Worm (Caenorhabditis elegans): ENCODE measurements around the gene Y64G10A.10.
A peak's percentile ranks its signal among the peaks of the same experiment; 100 is the strongest.

Gene Y64G10A.10

DNA sequence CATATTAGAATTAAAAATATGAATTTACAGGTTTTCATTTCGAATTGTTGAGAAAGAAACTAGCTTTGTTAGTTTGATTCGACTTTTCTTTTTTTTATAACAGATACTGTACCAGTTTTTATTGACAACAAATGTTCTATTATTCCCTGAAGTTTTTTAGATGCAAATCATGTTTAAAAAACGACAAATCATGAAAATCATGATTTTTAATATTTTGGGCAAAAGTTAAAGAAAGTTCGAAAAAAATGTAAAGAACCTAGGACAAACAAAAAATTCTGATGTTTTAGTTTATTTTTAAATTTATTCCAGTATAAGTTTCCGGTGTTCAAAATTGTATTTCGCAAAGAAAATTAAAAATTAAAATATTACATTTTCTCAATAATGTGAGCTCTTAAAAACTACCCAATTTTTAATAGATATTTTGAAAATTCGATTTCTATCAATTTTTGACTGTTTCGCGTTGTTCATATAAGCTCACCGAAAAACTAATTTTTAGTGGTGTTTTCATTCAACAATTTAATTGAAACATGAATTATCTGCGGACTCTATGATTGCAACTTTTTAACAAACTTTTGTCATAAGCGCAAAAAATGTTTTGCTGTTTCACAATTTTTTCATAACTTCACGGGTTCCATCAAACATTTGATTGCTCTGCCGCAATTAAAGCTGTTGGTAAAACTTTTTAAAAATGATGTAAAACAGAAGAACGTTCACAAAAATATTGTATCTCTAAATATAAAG lies at the start of gene Y64G10A.10:
Gene Y64G10A.10, minus strand, starts transcription at position 51 of the 741 bp plus-strand sequence.
- TF ChIP-seq fkh-6 (tag; optimal IDR thresholded peaks at IDR 0.05) (no peak), ceh-19 (GFP tag; optimal IDR thresholded peaks at IDR 0.05) (no peak)

DNA sequence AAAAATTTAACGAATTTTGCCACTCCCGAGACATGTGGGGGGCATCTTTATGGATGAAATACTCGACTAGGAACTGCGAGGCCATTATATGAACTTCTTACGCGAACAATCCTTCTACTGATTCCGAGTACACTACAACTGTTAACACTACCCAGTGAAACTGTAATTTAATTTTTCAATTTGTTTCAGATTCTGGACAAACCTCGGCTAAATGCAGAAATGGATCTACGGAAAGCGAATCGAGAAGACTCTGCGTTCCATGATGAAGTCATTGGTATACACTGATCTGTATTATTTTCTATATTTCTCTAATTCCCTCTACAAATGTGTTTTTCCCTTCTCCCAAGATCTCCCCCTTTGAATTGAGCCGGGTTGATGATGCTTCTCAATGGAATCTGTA lies 43.7 kb upstream of the Y64G10A.10 start:
- TF ChIP-seq npax-4 (tag; optimal IDR thresholded peaks at IDR 0.05) (no peak), ztf-16 (tag; optimal IDR thresholded peaks at IDR 0.05) (no peak), mec-3 (tag; optimal IDR thresholded peaks at IDR 0.05; ENCODE audit: borderline replicate concordance) (no peak), pros-1 (tag; optimal IDR thresholded peaks at IDR 0.05) (no peak), ceh-6 (GFP tag; optimal IDR thresholded peaks at IDR 0.05) (no peak), ceh-48 (tag; optimal IDR thresholded peaks at IDR 0.05) (no peak), eyg-1 (tag; optimal IDR thresholded peaks at IDR 0.05) (no peak), Y22D7AL.16 (tag; optimal IDR thresholded peaks at IDR 0.05) (no peak), K02D7.2 (tag; optimal IDR thresholded peaks at IDR 0.05) (no peak)

DNA sequence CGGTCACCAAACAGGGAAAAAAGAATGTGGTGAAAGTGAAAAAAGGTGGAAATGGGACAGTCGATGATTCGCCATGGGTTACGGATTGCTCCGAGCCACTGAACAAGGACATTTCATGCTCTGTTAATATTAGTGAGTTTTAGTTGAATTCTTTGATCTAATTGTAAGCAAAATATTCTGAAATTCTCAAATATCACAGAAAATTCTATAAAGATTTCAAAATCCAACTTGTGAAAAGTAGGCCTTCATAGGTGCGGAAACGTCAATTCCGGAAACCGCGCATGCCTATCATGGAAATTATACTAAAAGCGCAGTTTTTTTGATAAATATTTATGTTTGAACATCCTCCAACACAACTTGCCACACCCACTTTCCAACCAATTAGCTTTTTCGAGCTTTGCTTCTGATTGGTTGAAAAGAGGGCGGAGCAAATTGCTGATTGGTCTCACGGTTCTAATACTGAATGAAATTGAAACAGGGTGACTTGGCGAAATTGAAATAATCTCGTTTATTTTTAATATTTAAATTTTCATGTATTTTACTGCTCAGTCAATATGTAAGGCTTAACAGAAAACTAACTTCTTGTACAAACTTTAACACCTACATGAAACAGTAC lies 35.6 kb upstream of the Y64G10A.10 start:
- TF ChIP-seq nfya-1 (tag; optimal IDR thresholded peaks at IDR 0.05) (peak; percentile 56), pros-1 (tag; optimal IDR thresholded peaks at IDR 0.05) (no peak), elt-2 (tag; optimal IDR thresholded peaks at IDR 0.05) (no peak), unc-3 (GFP tag; conservative IDR thresholded peaks at IDR 0.05) (no peak), unc-3 (tag; optimal IDR thresholded peaks at IDR 0.05) (no peak), sdc-2 (tag; optimal IDR thresholded peaks at IDR 0.05) (no peak), mec-3 (tag; optimal IDR thresholded peaks at IDR 0.05; ENCODE audit: borderline replicate concordance) (no peak)

DNA sequence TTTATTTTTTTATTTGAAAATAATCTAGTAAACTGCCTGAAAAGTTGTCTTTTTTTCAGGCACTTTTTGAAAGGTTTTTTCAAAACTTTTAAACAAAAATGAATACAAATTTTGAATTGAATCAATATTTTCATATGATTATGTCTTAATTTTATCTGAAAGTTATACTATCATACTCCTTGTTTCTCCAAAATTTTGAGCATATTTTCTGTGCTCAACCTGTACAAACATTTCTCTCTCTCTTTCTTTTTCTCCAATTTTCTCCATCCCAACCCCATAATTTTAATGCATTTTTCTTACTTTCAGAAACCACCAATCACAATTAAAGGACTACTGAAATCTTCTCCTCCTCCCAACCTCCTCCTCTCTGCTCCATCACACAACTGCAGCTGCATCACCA lies 34.9 kb upstream of the Y64G10A.10 start, which contains the start of gene ilcr-1:
Gene ilcr-1, plus strand, starts transcription at position 301 of the 400 bp plus-strand sequence.
- no peak for TF ChIP-seq ceh-45 (GFP tag; IDR thresholded peaks at IDR 0.05)
- no peak for TF ChIP-seq ttx-3 (tag; optimal IDR thresholded peaks at IDR 0.05)
- TF ChIP-seq ceh-18 (tag; optimal IDR thresholded peaks at IDR 0.05), result no peak
- TF ChIP-seq fax-1 (tag; optimal IDR thresholded peaks at IDR 0.05), result no peak

DNA sequence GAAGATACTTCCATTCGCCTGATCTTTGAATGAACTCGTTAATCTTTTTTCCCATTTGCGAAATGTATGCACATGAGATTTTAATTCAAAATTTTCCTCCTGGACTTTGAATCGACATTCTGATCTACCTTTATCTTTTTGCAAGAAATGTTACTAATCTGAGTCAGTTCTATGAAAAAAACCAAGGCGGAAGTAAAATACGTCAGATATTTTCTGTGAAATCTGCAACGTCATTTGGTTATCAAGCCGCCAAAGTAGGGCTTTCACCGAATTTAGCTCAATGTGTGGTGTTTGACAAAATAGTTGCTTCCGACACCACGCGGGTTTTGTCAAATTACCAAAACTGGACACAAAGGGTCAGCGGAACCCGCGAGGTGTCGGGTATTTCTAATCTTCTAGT lies 33.6 kb upstream of the Y64G10A.10 start:
- no peak for TF ChIP-seq elt-2 (tag; optimal IDR thresholded peaks at IDR 0.05)

DNA sequence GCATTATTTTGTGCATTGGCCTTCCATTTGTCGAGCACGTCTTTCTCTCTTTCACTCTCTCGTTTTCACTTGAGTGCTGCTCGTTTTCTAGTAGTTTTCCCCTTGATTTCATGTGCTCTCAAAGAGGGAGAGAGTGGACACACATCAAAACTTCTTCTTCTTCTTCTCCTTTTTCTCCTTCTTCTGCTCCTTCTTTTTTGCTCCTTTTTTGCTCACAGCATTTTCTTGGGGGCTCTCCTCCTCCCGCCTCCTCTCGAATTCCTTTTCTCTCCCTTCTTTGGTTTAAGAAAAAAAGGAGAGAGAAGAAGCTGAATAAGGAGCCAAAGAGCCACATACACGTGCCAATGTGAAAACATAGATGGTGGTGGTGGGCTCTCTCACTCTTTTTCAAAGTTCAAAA lies 31.3 kb upstream of the Y64G10A.10 start:
- TF ChIP-seq tbx-2 (tag; optimal IDR thresholded peaks at IDR 0.05) (peak; percentile 11), sox-2 (GFP tag; IDR thresholded peaks at IDR 0.05) (no peak), fkh-10 (GFP tag; optimal IDR thresholded peaks at IDR 0.05) (no peak), ceh-48 (tag; optimal IDR thresholded peaks at IDR 0.05) (no peak), sdc-2 (tag; optimal IDR thresholded peaks at IDR 0.05) (peak; percentile 1), hlh-15 (tag; optimal IDR thresholded peaks at IDR 0.05) (no peak), nhr-232 (tag; optimal IDR thresholded peaks at IDR 0.05) (no peak), unc-42 (tag; optimal IDR thresholded peaks at IDR 0.05) (peak; percentile 56), lin-11 (tag; optimal IDR thresholded peaks at IDR 0.05) (no peak), pha-4 (tag; optimal IDR thresholded peaks at IDR 0.05) (no peak), madf-2 (tag; optimal IDR thresholded peaks at IDR 0.05) (no peak), ceh-31 (tag; optimal IDR thresholded peaks at IDR 0.05) (peak; percentile 53), hlh-6 (tag; optimal IDR thresholded peaks at IDR 0.05) (no peak), elt-4 (tag; optimal IDR thresholded peaks at IDR 0.05) (no peak), odd-2 (tag; optimal IDR thresholded peaks at IDR 0.05) (no peak), ceh-34 (tag; optimal IDR thresholded peaks at IDR 0.05) (no peak)

All from whole organism, late embryonic.